Worm (Caenorhabditis elegans) whole organism, L4/young adult: ENCODE results near the gene col-130.

Experiments used
- W03F9.2 ChIP-seq: fragments of 150-350 bp; optimal IDR thresholded peaks from 2 replicates; lab custom pipeline; 2014; ENCODE audit warnings: missing biosample characterization, missing genetic modification characterization
- dao-5 ChIP-seq: sonication (generic microtip); optimal IDR thresholded peaks from 2 replicates; lab custom pipeline; 2016; ENCODE audit warnings: missing genotype, missing genetic modification characterization, moderate library complexity, missing compliant biosample characterization
- him-1 ChIP-seq: sonication (generic microtip); optimal IDR thresholded peaks from 2 replicates; lab custom pipeline; 2016; ENCODE audit warnings: missing genotype, missing genetic modification reagents, missing genetic modification characterization, missing compliant biosample characterization

- no peak for TF ChIP-seq W03F9.2 (tag; lab: Kevin White, UChicago)
- TF ChIP-seq dao-5 (tag; lab: Kevin White, UChicago): no peak
- TF ChIP-seq him-1 (tag; lab: Kevin White, UChicago): no peak
Measured at ce11 chrIV:12431755-12432154, 3.4 kb upstream of the col-130 start.
